Worm (Caenorhabditis elegans): ENCODE results near the gene unc-96.

DNA sequence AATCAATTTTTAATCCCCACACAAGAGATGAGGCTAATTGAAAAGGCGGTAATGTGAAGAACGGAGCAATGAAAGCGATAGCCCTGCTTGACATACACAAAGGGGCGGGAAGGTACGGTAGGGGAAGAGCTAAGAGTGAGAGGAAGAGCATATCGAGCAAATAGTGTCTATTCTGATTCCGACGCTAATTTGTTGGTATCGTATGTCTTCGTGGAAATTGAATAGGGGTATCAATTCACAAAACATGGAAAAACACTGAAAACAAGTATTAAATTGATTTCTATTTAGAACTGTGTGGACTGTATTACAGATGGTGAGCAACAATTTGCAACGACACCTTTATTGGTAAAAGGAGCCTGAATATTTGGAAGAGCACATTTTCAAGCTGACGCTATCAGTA is 15.8 kb upstream of the unc-96 start, which contains the start of gene pha-2:
- TF ChIP-seq fkh-10 (GFP tag; optimal IDR thresholded peaks at IDR 0.05) = no peak
- TF ChIP-seq rnt-1 (tag; optimal IDR thresholded peaks at IDR 0.05) = no peak
- TF ChIP-seq efl-1 (optimal IDR thresholded peaks at IDR 0.05) = no peak
- TF ChIP-seq efl-1 (GFP tag; optimal IDR thresholded peaks at IDR 0.05 in 1 of 2) = no peak
- TF ChIP-seq fos-1 (tag; optimal IDR thresholded peaks at IDR 0.05) = no peak
- no peak for TF ChIP-seq mdl-1 (tag; optimal IDR thresholded peaks at IDR 0.05)
- no peak for TF ChIP-seq unc-62 (GFP tag; optimal IDR thresholded peaks at IDR 0.05)
- TF ChIP-seq dpl-1 (GFP tag; optimal IDR thresholded peaks at IDR 0.05) = no peak
- TF ChIP-seq skn-1 (tag; optimal IDR thresholded peaks at IDR 0.05) = no peak
- no peak for TF ChIP-seq ets-5 (GFP tag; IDR thresholded peaks at IDR 0.05)
- TF ChIP-seq ceh-82 (tag; optimal IDR thresholded peaks at IDR 0.05) = no peak
- no peak for TF ChIP-seq lin-15B (tag; optimal IDR thresholded peaks at IDR 0.05)
- TF ChIP-seq ztf-11 (tag; optimal IDR thresholded peaks at IDR 0.05) = no peak
